Worm (Caenorhabditis elegans): ENCODE measurements around the gene ZK1307.4.
A peak's percentile ranks its signal among the peaks of the same experiment; 100 is the strongest.

ZK1307.4 gene

DNA sequence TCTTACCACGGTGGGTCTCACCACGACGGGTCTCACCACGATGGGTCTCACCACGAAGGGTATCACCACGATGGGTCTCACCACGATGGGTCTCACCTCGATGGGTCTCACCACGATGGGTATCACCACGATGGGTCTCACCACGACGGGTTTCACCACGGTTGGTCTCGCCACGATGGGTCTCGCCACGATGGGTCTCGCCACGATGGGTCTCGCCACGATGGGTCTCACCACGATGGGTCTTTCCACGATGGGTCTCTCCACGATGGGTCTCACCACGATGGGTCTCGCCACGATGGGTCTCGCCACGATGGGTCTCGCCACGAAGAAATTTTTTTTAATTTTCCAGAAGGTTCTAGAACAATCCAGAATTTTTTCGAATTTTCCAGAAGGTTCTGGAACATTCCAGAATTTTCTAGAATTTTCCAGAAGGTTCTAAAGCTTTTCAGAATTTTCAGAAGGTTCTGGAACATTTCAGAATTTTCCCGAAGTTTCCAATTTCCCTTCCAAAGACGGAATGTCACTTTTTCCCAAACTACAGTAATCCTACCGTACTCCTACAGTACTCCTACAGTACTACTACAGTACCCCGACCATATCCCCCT lies 17.5 kb downstream of the ZK1307.4 start:
- TF ChIP-seq madf-6 (GFP tag; IDR thresholded peaks at IDR 0.05) = peak; percentile 28
- peak; percentile 60 for TF ChIP-seq F33H1.4 (GFP tag; IDR thresholded peaks at IDR 0.05)
- 0 out of 2 replicates have a peak, but pooled peaks have one; percentile 22 for TF ChIP-seq aptf-3 (GFP tag; IDR thresholded peaks at IDR 0.05)
- peak; percentile 33; the same call in 1 of the 2 replicates for TF ChIP-seq dox-1 (GFP tag; IDR thresholded peaks at IDR 0.05)
- TF ChIP-seq D2030.7 (GFP tag; IDR thresholded peaks at IDR 0.05) = peak; percentile 21; the same call in 1 of the 2 replicates
- peak; percentile 95 for TF ChIP-seq hsf-1 (GFP tag; IDR thresholded peaks at IDR 0.05)
- TF ChIP-seq madf-3 (GFP tag; IDR thresholded peaks at IDR 0.05) = peak; percentile 70; the same call in 1 of the 2 replicates
- TF ChIP-seq egrh-3 (GFP tag; IDR thresholded peaks at IDR 0.05) = peak; percentile 14; the same call in 1 of the 2 replicates

DNA sequence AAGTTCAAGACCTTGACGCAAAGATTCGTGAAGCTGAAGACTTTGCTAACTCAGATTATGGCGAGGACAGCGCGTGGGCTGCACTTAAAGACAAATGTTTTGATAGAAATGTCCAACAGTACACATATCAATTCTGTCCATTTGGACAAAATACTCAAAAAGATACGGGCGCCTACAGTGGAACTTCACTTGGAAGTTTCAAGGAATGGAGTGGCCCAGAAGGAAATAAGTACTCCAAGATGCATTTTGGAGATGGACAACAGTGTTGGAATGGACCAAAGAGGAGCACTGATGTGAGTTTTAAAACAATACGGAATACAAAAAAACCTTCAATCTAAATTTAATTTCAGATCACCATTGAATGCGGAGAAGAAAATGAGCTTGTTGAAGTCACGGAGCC lies 25.7 kb downstream of the ZK1307.4 start:
- TF ChIP-seq repo-1 (tag; optimal IDR thresholded peaks at IDR 0.05) = no peak
- TF ChIP-seq cebp-1 (GFP tag; IDR thresholded peaks at IDR 0.05) = no peak
- no peak for TF ChIP-seq cebp-1 (tag; optimal IDR thresholded peaks at IDR 0.05)
- TF ChIP-seq dox-1 (GFP tag; IDR thresholded peaks at IDR 0.05) = no peak
- TF ChIP-seq pha-4 (tag; optimal IDR thresholded peaks at IDR 0.05) = no peak
- TF ChIP-seq F22D6.2 (tag; optimal IDR thresholded peaks at IDR 0.05) = no peak
- TF ChIP-seq ztf-26 (tag; optimal IDR thresholded peaks at IDR 0.05) = no peak
- no peak for TF ChIP-seq F49E8.2 (tag; optimal IDR thresholded peaks at IDR 0.05; ENCODE audit: insufficient read depth)
- no peak for TF ChIP-seq ceh-91 (GFP tag; IDR thresholded peaks at IDR 0.05)
- TF ChIP-seq gei-17 (GFP tag; optimal IDR thresholded peaks at IDR 0.05) = no peak
- TF ChIP-seq rcor-1 (GFP tag; IDR thresholded peaks at IDR 0.05) = no peak
- TF ChIP-seq nhr-80 (tag; optimal IDR thresholded peaks at IDR 0.05) = no peak
- TF ChIP-seq aptf-2 (GFP tag; conservative IDR thresholded peaks at IDR 0.05) = no peak
- no peak for TF ChIP-seq hsf-1 (GFP tag; IDR thresholded peaks at IDR 0.05)
- TF ChIP-seq ccch-3 (GFP tag; optimal IDR thresholded peaks at IDR 0.05) = no peak

- TF ChIP-seq hmg-1.2 (GFP tag; IDR thresholded peaks at IDR 0.05) (0 out of 2 replicates have a peak, but pooled peaks have one; percentile 5), let-526 (GFP tag; IDR thresholded peaks at IDR 0.05) (no peak), tbp1 (GFP tag; optimal IDR thresholded peaks at IDR 0.05) (no peak), dpl-1 (GFP tag; optimal IDR thresholded peaks at IDR 0.05) (no peak), Y67H2A.10 (GFP tag; conservative IDR thresholded peaks at IDR 0.05) (no peak), sdz-38 (tag; optimal IDR thresholded peaks at IDR 0.05) (no peak), pbrm-1 (GFP tag; IDR thresholded peaks at IDR 0.05) (no peak), tlf-1 (GFP tag; optimal IDR thresholded peaks at IDR 0.05) (no peak), F37B4.10 (GFP tag; IDR thresholded peaks at IDR 0.05) (no peak), fkh-3 (tag; optimal IDR thresholded peaks at IDR 0.05) (no peak), lsl-1 (GFP tag; optimal IDR thresholded peaks at IDR 0.05) (peak; percentile 82), sea-2 (GFP tag; IDR thresholded peaks at IDR 0.05) (no peak), lir-1 (GFP tag; conservative IDR thresholded peaks at IDR 0.05) (no peak), T26A5.8 (tag; optimal IDR thresholded peaks at IDR 0.05) (no peak), Y95B8A.8 (GFP tag; IDR thresholded peaks at IDR 0.05) (no peak), zfh-2 (GFP tag; conservative IDR thresholded peaks at IDR 0.05) (no peak), hlh-12 (tag; optimal IDR thresholded peaks at IDR 0.05) (no peak), ztf-25 (GFP tag; IDR thresholded peaks at IDR 0.05) (no peak), Y56A3A.18 (GFP tag; IDR thresholded peaks at IDR 0.05) (no peak), tbx-9 (tag; optimal IDR thresholded peaks at IDR 0.05; ENCODE audit: borderline replicate concordance) (no peak), aptf-2 (GFP tag; conservative IDR thresholded peaks at IDR 0.05) (no peak), egl-18 (GFP tag; IDR thresholded peaks at IDR 0.05) (no peak), ceh-79 (tag; optimal IDR thresholded peaks at IDR 0.05) (no peak), F49E8.2 (tag; optimal IDR thresholded peaks at IDR 0.05; ENCODE audit: insufficient read depth) (no peak), mcd-1 (GFP tag; IDR thresholded peaks at IDR 0.05) (0 out of 2 replicates have a peak, but pooled peaks have one; percentile 34), D2030.7 (GFP tag; IDR thresholded peaks at IDR 0.05) (peak; percentile 45; the same call in 1 of the 2 replicates), snpc-1.3 (tag; optimal IDR thresholded peaks at IDR 0.05; ENCODE audit: insufficient read depth) (peak; percentile 57)
Observed at ce11 chrII:9624110-9624695, 27.4 kb downstream of the ZK1307.4 start, which contains the start of the genes dnj-20 and ZK1307.8. dnj-20 (minus strand) TSS chrII:9624176. ZK1307.8 (plus strand) TSS chrII:9624613.

All from whole organism, young adult.